Fruit fly (Drosophila melanogaster) whole organism, embryonic: ENCODE data around the gene CG32812.

Source experiments
- ATbp ChIP-seq: fragments of 200-800 bp; sonication (Bioruptor generic); optimal IDR thresholded peaks from 2 replicates; lab custom pipeline; 2017; ENCODE audit warnings: missing biosample characterization, mild to moderate bottlenecking, missing genetic modification characterization, missing genetic modification reagents
- B-H2 ChIP-seq: fragments of 200-800 bp; sonication (Bioruptor generic); optimal IDR thresholded peaks from 2 replicates; lab custom pipeline; 2018; ENCODE audit warnings: missing biosample characterization, mild to moderate bottlenecking, missing genetic modification characterization
- CG10321 ChIP-seq: fragments of 200-800 bp; sonication (Bioruptor generic); IDR thresholded peaks from 2 replicates; pipeline ENCODE4 v1.3.6; 2022; ENCODE audit warnings: missing biosample characterization, missing genetic modification characterization
- CG11247 ChIP-seq: fragments of 200-800 bp; sonication (Bioruptor generic); IDR thresholded peaks from 2 replicates; pipeline ENCODE4 v1.3.6; 2022; ENCODE audit warnings: missing biosample characterization, missing genetic modification characterization
- CG11456 ChIP-seq: fragments of 200-800 bp; sonication (Bioruptor generic); IDR thresholded peaks from 3 replicates; pipeline ENCODE4 v1.3.6; 2022; ENCODE audit warnings: missing biosample characterization, missing genetic modification characterization
- CG11504 ChIP-seq: fragments of 200-800 bp; sonication (Bioruptor generic); optimal IDR thresholded peaks from 3 replicates; lab custom pipeline; 2019; ENCODE audit warnings: missing biosample characterization, mild to moderate bottlenecking, missing genetic modification characterization, moderate library complexity
- CG11560 ChIP-seq: fragments of 200-800 bp; sonication (Bioruptor generic); IDR thresholded peaks from 3 replicates; pipeline ENCODE4 v1.3.6; 2022; ENCODE audit warnings: missing biosample characterization, missing genetic modification characterization
- CG11695 ChIP-seq: fragments of 200-800 bp; sonication (Bioruptor generic); IDR thresholded peaks from 3 replicates; pipeline ENCODE4 v1.3.6; 2022; ENCODE audit warnings: missing biosample characterization, missing genetic modification characterization
- CG14441 ChIP-seq: fragments of 200-800 bp; sonication (Bioruptor generic); IDR thresholded peaks from 2 replicates; pipeline ENCODE4 v1.3.6; 2022; ENCODE audit warnings: missing biosample characterization, missing genetic modification characterization
- CG1603 ChIP-seq: fragments of 200-800 bp; sonication (Bioruptor generic); optimal IDR thresholded peaks from 2 replicates; lab custom pipeline; 2019; ENCODE audit warnings: missing biosample characterization, mild to moderate bottlenecking, missing genetic modification characterization, moderate library complexity
- CG2120 ChIP-seq: fragments of 200-800 bp; sonication (Bioruptor generic); optimal IDR thresholded peaks from 3 replicates; lab custom pipeline; 2016; ENCODE audit warnings: missing biosample characterization, missing genetic modification characterization
- CG2678 ChIP-seq: fragments of 200-800 bp; sonication (Bioruptor generic); optimal IDR thresholded peaks from 3 replicates; lab custom pipeline; 2019; ENCODE audit warnings: missing biosample characterization, mild to moderate bottlenecking, missing genetic modification characterization, moderate library complexity
- CG32532 ChIP-seq: fragments of 200-800 bp; sonication (Bioruptor generic); IDR thresholded peaks from 2 replicates; pipeline ENCODE4 v1.3.6; 2022; ENCODE audit warnings: missing biosample characterization, missing genetic modification characterization
- CG3281 ChIP-seq: fragments of 200-800 bp; sonication (Bioruptor generic); optimal IDR thresholded peaks from 3 replicates; lab custom pipeline; 2017; ENCODE audit warnings: missing biosample characterization, mild to moderate bottlenecking, missing genetic modification characterization
- CG4617 ChIP-seq: fragments of 200-800 bp; sonication (Bioruptor generic); optimal IDR thresholded peaks from 3 replicates; lab custom pipeline; 2016; ENCODE audit warnings: missing biosample characterization, missing genetic modification characterization, borderline replicate concordance
- CG6272 ChIP-seq: fragments of 200-800 bp; sonication (Bioruptor generic); IDR thresholded peaks from 2 replicates; pipeline ENCODE4 v1.3.6; 2022; ENCODE audit warnings: missing biosample characterization, missing genetic modification characterization
- CG7839 ChIP-seq: fragments of 200-800 bp; sonication (Bioruptor generic); optimal IDR thresholded peaks from 3 replicates; lab custom pipeline; 2018; ENCODE audit warnings: missing biosample characterization, mild to moderate bottlenecking, missing genetic modification characterization, moderate library complexity
- CG7963 ChIP-seq: fragments of 200-800 bp; sonication (Bioruptor generic); IDR thresholded peaks from 3 replicates; pipeline ENCODE4 v1.3.6; 2022; ENCODE audit warnings: missing biosample characterization, missing genetic modification characterization; ENCODE audit not compliant: partially characterized antibody
- CG8290 ChIP-seq, 3 experiments: fragments of 200-800 bp; sonication (Bioruptor generic); optimal IDR thresholded peaks; 2 replicates each; lab custom pipeline; 2016 to 2019; ENCODE audit warnings: missing biosample characterization in 3 of 3, missing genetic modification characterization in 3 of 3, mild to moderate bottlenecking in 2 of 3, moderate library complexity in 1 of 3
- CG9932 ChIP-seq: fragments of 200-800 bp; sonication (Bioruptor generic); IDR thresholded peaks from 2 replicates; pipeline ENCODE4 v1.3.6; 2022; ENCODE audit warnings: missing biosample characterization, missing genetic modification characterization
- D19B ChIP-seq: fragments of 200-800 bp; sonication (Bioruptor generic); optimal IDR thresholded peaks from 2 replicates; lab custom pipeline; 2017; ENCODE audit warnings: missing biosample characterization, mild to moderate bottlenecking, missing genetic modification characterization
- E2f1 ChIP-seq: fragments of 200-800 bp; sonication (Bioruptor generic); IDR thresholded peaks from 2 replicates; pipeline ENCODE4 v1.3.6; 2022; ENCODE audit warnings: missing biosample characterization, missing genetic modification characterization
- Ets65A ChIP-seq: fragments of 200-800 bp; sonication (Bioruptor generic); peaks from one replicate; lab custom pipeline; 2016; ENCODE audit warnings: missing biosample characterization, missing genetic modification characterization
- H15 ChIP-seq: fragments of 200-800 bp; sonication (Bioruptor generic); IDR thresholded peaks from 3 replicates; pipeline ENCODE4 v1.3.6; 2022; ENCODE audit warnings: missing biosample characterization, missing genetic modification characterization
- HLH4C ChIP-seq: fragments of 200-800 bp; sonication (Bioruptor generic); IDR thresholded peaks from 3 replicates; pipeline ENCODE4 v1.3.6; 2022; ENCODE audit warnings: missing biosample characterization, missing genetic modification characterization; ENCODE audit not compliant: partially characterized antibody
- Lim3 ChIP-seq: fragments of 200-800 bp; sonication (Bioruptor generic); IDR thresholded peaks from 2 replicates; pipeline ENCODE4 v1.3.6; 2022; ENCODE audit warnings: missing biosample characterization, missing genetic modification characterization
- Med ChIP-seq: fragments of 200-800 bp; sonication (Bioruptor generic); peaks from one replicate; lab custom pipeline; 2016; ENCODE audit warnings: missing biosample characterization, missing genetic modification characterization, mild to moderate bottlenecking, inconsistent platforms, moderate library complexity
- Oli ChIP-seq: fragments of 200-800 bp; sonication (Bioruptor generic); optimal IDR thresholded peaks from 2 replicates; lab custom pipeline; 2018; ENCODE audit warnings: missing biosample characterization, mild to moderate bottlenecking, missing genetic modification characterization, moderate library complexity
- Optix ChIP-seq: fragments of 200-800 bp; sonication (Bioruptor generic); IDR thresholded peaks from 3 replicates; pipeline ENCODE4 v1.3.6; 2022; ENCODE audit warnings: missing biosample characterization, missing genetic modification characterization
- Xrp1 ChIP-seq: fragments of 200-800 bp; sonication (Bioruptor generic); IDR thresholded peaks from 2 replicates; pipeline ENCODE4 v1.3.6; 2022; ENCODE audit warnings: missing biosample characterization, missing genetic modification characterization
- az2 ChIP-seq: fragments of 200-800 bp; sonication (Bioruptor generic); optimal IDR thresholded peaks from 3 replicates; lab custom pipeline; 2016; ENCODE audit warnings: missing biosample characterization, missing genetic modification characterization
- ci ChIP-seq: fragments of 200-800 bp; sonication (Bioruptor generic); IDR thresholded peaks from 3 replicates; pipeline ENCODE4 v1.3.6; 2022; ENCODE audit warnings: missing biosample characterization, missing genetic modification characterization
- danr ChIP-seq: fragments of 200-800 bp; sonication (Bioruptor generic); IDR thresholded peaks from 2 replicates; pipeline ENCODE4 v1.3.6; 2022; ENCODE audit warnings: missing biosample characterization, missing genetic modification characterization
- dmrt99B ChIP-seq: fragments of 200-800 bp; sonication (Bioruptor generic); optimal IDR thresholded peaks from 2 replicates; lab custom pipeline; 2018; ENCODE audit warnings: missing biosample characterization, mild to moderate bottlenecking, missing genetic modification characterization, moderate library complexity
- emc ChIP-seq: fragments of 200-800 bp; sonication (Bioruptor generic); optimal IDR thresholded peaks from 2 replicates; lab custom pipeline; 2016; ENCODE audit warnings: missing biosample characterization, missing genetic modification characterization
- gcm2 ChIP-seq: fragments of 200-800 bp; sonication (Bioruptor generic); optimal IDR thresholded peaks from 2 replicates; lab custom pipeline; 2016; ENCODE audit warnings: missing biosample characterization, missing genetic modification characterization
- hb ChIP-seq: fragments of 200-800 bp; sonication (Bioruptor generic); IDR thresholded peaks from 3 replicates; pipeline ENCODE4 v1.3.6; 2022; ENCODE audit warnings: missing biosample characterization, missing genetic modification characterization; ENCODE audit not compliant: partially characterized antibody
- her ChIP-seq: fragments of 200-800 bp; sonication (Bioruptor generic); optimal IDR thresholded peaks from 2 replicates; lab custom pipeline; 2016; ENCODE audit warnings: missing biosample characterization, missing genetic modification characterization
- jigr1 ChIP-seq: fragments of 200-800 bp; sonication (Bioruptor generic); IDR thresholded peaks from 3 replicates; pipeline ENCODE4 v1.3.6; 2022; ENCODE audit warnings: missing biosample characterization, missing genetic modification characterization
- lab ChIP-seq: fragments of 200-800 bp; sonication (Bioruptor generic); optimal IDR thresholded peaks from 3 replicates; lab custom pipeline; 2017; ENCODE audit warnings: missing biosample characterization, missing genetic modification characterization, mild to moderate bottlenecking, moderate library complexity, missing genetic modification reagents
- onecut ChIP-seq: fragments of 200-800 bp; sonication (Bioruptor generic); IDR thresholded peaks from 2 replicates; pipeline ENCODE4 v1.3.6; 2022; ENCODE audit warnings: missing biosample characterization, missing genetic modification characterization
- org-1 ChIP-seq: fragments of 200-800 bp; sonication (Bioruptor generic); optimal IDR thresholded peaks from 2 replicates; lab custom pipeline; 2017; ENCODE audit warnings: missing biosample characterization, missing genetic modification characterization
- p53 ChIP-seq: fragments of 200-800 bp; sonication (Bioruptor generic); optimal IDR thresholded peaks from 2 replicates; lab custom pipeline; 2016; ENCODE audit warnings: missing biosample characterization, missing genetic modification characterization
- schlank ChIP-seq: fragments of 200-800 bp; sonication (Bioruptor generic); optimal IDR thresholded peaks from 2 replicates; lab custom pipeline; 2018; ENCODE audit warnings: missing biosample characterization, mild to moderate bottlenecking, missing genetic modification characterization
- sens ChIP-seq: fragments of 200-800 bp; sonication (Bioruptor generic); peaks from one replicate; lab custom pipeline; 2016; ENCODE audit warnings: missing biosample characterization, missing genetic modification characterization
- tap ChIP-seq: fragments of 200-800 bp; optimal IDR thresholded peaks from 3 replicates; lab custom pipeline; 2019; ENCODE audit warnings: missing biosample characterization, mild to moderate bottlenecking, missing genetic modification characterization, moderate library complexity
- tio ChIP-seq: fragments of 200-800 bp; sonication (Bioruptor generic); optimal IDR thresholded peaks from 2 replicates; lab custom pipeline; 2017; ENCODE audit warnings: missing biosample characterization, missing genetic modification characterization, inconsistent platforms
- vfl ChIP-seq: fragments of 200-800 bp; sonication (Bioruptor generic); optimal IDR thresholded peaks from 2 replicates; lab custom pipeline; 2016; ENCODE audit warnings: missing biosample characterization, missing genetic modification characterization
- wdn ChIP-seq: fragments of 200-800 bp; sonication (Bioruptor generic); IDR thresholded peaks from 2 replicates; pipeline ENCODE4 v1.3.6; 2022; ENCODE audit warnings: missing biosample characterization, missing genetic modification characterization
- wor ChIP-seq: fragments of 200-800 bp; sonication (Bioruptor generic); IDR thresholded peaks from 2 replicates; pipeline ENCODE4 v1.3.6; 2022; ENCODE audit warnings: missing biosample characterization, missing genetic modification characterization

The CG32812 gene

dm6 chrX:1269700-1270099 is 17.4 kb upstream of the CG32812 start (continued):
- peak; percentile 27 for TF ChIP-seq tap
- no peak for TF ChIP-seq emc
- TF ChIP-seq CG11456 = 0 out of 3 replicates have a peak, but pooled peaks have one; percentile 32
- TF ChIP-seq wor (GFP tag; lab: Robert Waterston, UW) = no peak
- no peak for TF ChIP-seq CG10321 (GFP tag; lab: Robert Waterston, UW)
- no peak for TF ChIP-seq CG7963 (GFP tag; lab: Robert Waterston, UW)
- peak; percentile 7 for TF ChIP-seq CG7839 (tag; lab: Kevin White, UChicago)
- TF ChIP-seq ATbp = peak; percentile 14
- peak; percentile 31 for TF ChIP-seq CG2120 (GFP tag; lab: Kevin White, UChicago)
- 0 out of 3 replicates have a peak, but pooled peaks have one; percentile 35 for TF ChIP-seq CG11695
- TF ChIP-seq Xrp1 (GFP tag; lab: Robert Waterston, UW) = 0 out of 2 replicates have a peak, but pooled peaks have one; percentile 29
- TF ChIP-seq tio = peak; percentile 0
- TF ChIP-seq CG3281 = peak; percentile 7
- peak; percentile 30; the same call in 1 of the 3 replicates for TF ChIP-seq Optix (GFP tag; lab: Robert Waterston, UW)
- no peak for TF ChIP-seq CG11560 (tag; lab: Robert Waterston, UW)
- TF ChIP-seq D19B (GFP tag; lab: Kevin White, UChicago) = no peak
- 0 out of 2 replicates have a peak, but pooled peaks have one; percentile 13 for TF ChIP-seq CG14441 (GFP tag; lab: Robert Waterston, UW)
- TF ChIP-seq E2f1 (GFP tag; lab: Robert Waterston, UW) = 0 out of 2 replicates have a peak, but pooled peaks have one; percentile 13
- TF ChIP-seq dmrt99B (tag; lab: Kevin White, UChicago) = peak; percentile 34
- TF ChIP-seq HLH4C (GFP tag; lab: Robert Waterston, UW) = no peak
- TF ChIP-seq CG9932 (GFP tag; lab: Robert Waterston, UW) = peak; percentile 26; the same call in 1 of the 2 replicates
- TF ChIP-seq her (GFP tag; lab: Kevin White, UChicago) = no peak
- peak; percentile 51; the same call in 1 of the 3 replicates for TF ChIP-seq H15 (GFP tag; lab: Robert Waterston, UW)
- no peak for TF ChIP-seq B-H2 (GFP tag; lab: Kevin White, UChicago)
- no peak for TF ChIP-seq Lim3 (GFP tag; lab: Robert Waterston, UW)
- peak; percentile 39 for TF ChIP-seq Ets65A (GFP tag; lab: Kevin White, UChicago)
- TF ChIP-seq Med (GFP tag; lab: Kevin White, UChicago) = peak; percentile 71
- peak; percentile 37 for TF ChIP-seq Oli (tag; lab: Kevin White, UChicago)
- TF ChIP-seq CG1603 = peak; percentile 18
- TF ChIP-seq CG4617 (GFP tag; lab: Kevin White, UChicago) = no peak
- TF ChIP-seq CG11504 = peak; percentile 28
- peak; percentile 25 for TF ChIP-seq CG2678
- no peak for TF ChIP-seq p53
- TF ChIP-seq CG8290 (GFP tag; optimal IDR thresholded peaks at IDR 0.05; lab: Kevin White, UChicago) = no peak
- peak in 1 of 2 experiments; percentile 40 for TF ChIP-seq CG8290 (tag; optimal IDR thresholded peaks at IDR 0.05; lab: Kevin White, UChicago)
- TF ChIP-seq sens = peak; percentile 64
- no peak for TF ChIP-seq gcm2 (GFP tag; lab: Kevin White, UChicago)
- TF ChIP-seq CG6272 = 0 out of 2 replicates have a peak, but pooled peaks have one; percentile 25
- no peak for TF ChIP-seq wdn (GFP tag; lab: Robert Waterston, UW)
- TF ChIP-seq az2 (GFP tag; lab: Kevin White, UChicago) = no peak
- TF ChIP-seq ci = 0 out of 3 replicates have a peak, but pooled peaks have one; percentile 11
- TF ChIP-seq CG32532 = peak; percentile 21; the same call in 1 of the 2 replicates
- TF ChIP-seq danr (GFP tag; lab: Robert Waterston, UW) = 0 out of 2 replicates have a peak, but pooled peaks have one; percentile 5
- TF ChIP-seq schlank (tag; lab: Kevin White, UChicago) = no peak
- TF ChIP-seq jigr1 (GFP tag; lab: Robert Waterston, UW) = no peak
- no peak for TF ChIP-seq vfl (GFP tag; lab: Kevin White, UChicago)
- no peak for TF ChIP-seq hb
- TF ChIP-seq CG11247 (GFP tag; lab: Robert Waterston, UW) = 0 out of 2 replicates have a peak, but pooled peaks have one; percentile 9
- TF ChIP-seq onecut = 0 out of 2 replicates have a peak, but pooled peaks have one; percentile 16
- TF ChIP-seq lab (GFP tag; lab: Kevin White, UChicago) = peak; percentile 34
- peak; percentile 5 for TF ChIP-seq org-1 (GFP tag; lab: Kevin White, UChicago)
